Worm (Caenorhabditis elegans) whole organism, young adult: ENCODE measurements around the gene cka-2.

ENCODE experiments used
- B0035.1 ChIP-seq: sonication (generic microtip); optimal IDR thresholded peaks from 2 replicates; lab custom pipeline; 2016; ENCODE audit warnings: missing genetic modification characterization, mild to moderate bottlenecking, missing compliant biosample characterization, missing genotype, missing genetic modification reagents
- B0261.1 ChIP-seq: sonication (generic microtip); optimal IDR thresholded peaks from 2 replicates; lab custom pipeline; 2016; ENCODE audit warnings: mild to moderate bottlenecking, missing genetic modification characterization, moderate library complexity, missing compliant biosample characterization
- F22D6.2 ChIP-seq: sonication (generic microtip); optimal IDR thresholded peaks from 2 replicates; lab custom pipeline; 2016; ENCODE audit warnings: mild to moderate bottlenecking, missing genetic modification characterization, missing compliant biosample characterization
- F39B2.1 ChIP-seq: fragments of 200-800 bp; sonication (Bioruptor generic); IDR thresholded peaks from 2 replicates; pipeline ENCODE4 v1.3.6; 2022; ENCODE audit warnings: missing genetic modification reagents, missing genetic modification characterization, missing compliant biosample characterization
- F49E8.2 ChIP-seq: sonication (generic microtip); optimal IDR thresholded peaks from 3 replicates; lab custom pipeline; 2017; ENCODE audit warnings: missing genetic modification characterization, mild to moderate bottlenecking, missing compliant biosample characterization, antibody characterized with exemption, moderate library complexity; ENCODE audit not compliant: insufficient read depth
- F57C9.4 ChIP-seq: sonication (generic microtip); optimal IDR thresholded peaks from 2 replicates; lab custom pipeline; 2017; ENCODE audit warnings: mild to moderate bottlenecking, missing genetic modification characterization, missing compliant biosample characterization
- K12H6.12 ChIP-seq: fragments of 200-800 bp; sonication (Bioruptor generic); optimal IDR thresholded peaks from 2 replicates; lab custom pipeline; 2018; ENCODE audit warnings: mild to moderate bottlenecking, missing genetic modification characterization, missing compliant biosample characterization
- T07F8.4 ChIP-seq: sonication (generic microtip); optimal IDR thresholded peaks from 2 replicates; lab custom pipeline; 2016; ENCODE audit warnings: mild to moderate bottlenecking, missing genetic modification characterization, moderate library complexity, missing compliant biosample characterization
- T26A5.8 ChIP-seq: sonication (generic microtip); optimal IDR thresholded peaks from 2 replicates; lab custom pipeline; 2016; ENCODE audit warnings: missing genetic modification characterization, missing compliant biosample characterization
- Y79H2A.3 ChIP-seq: fragments of 200-800 bp; sonication (Bioruptor generic); conservative IDR thresholded peaks from 2 replicates; pipeline ENCODE4 v1.3.6; 2022; ENCODE audit warnings: missing genetic modification reagents, missing genetic modification characterization, missing compliant biosample characterization
- Y95B8A.8 ChIP-seq: fragments of 200-800 bp; sonication (Bioruptor generic); IDR thresholded peaks from 2 replicates; pipeline ENCODE4 v1.3.6; 2022; ENCODE audit warnings: missing genetic modification reagents, missing genetic modification characterization, missing compliant biosample characterization
- akir-1 ChIP-seq: fragments of 200-800 bp; sonication (Bioruptor generic); optimal IDR thresholded peaks from 2 replicates; lab custom pipeline; 2018; ENCODE audit warnings: mild to moderate bottlenecking, missing genetic modification characterization, moderate library complexity, missing compliant biosample characterization
- aptf-2 ChIP-seq: fragments of 200-800 bp; sonication (Bioruptor generic); conservative IDR thresholded peaks from 2 replicates; pipeline ENCODE4 v1.3.6; 2022; ENCODE audit warnings: missing genetic modification reagents, missing genetic modification characterization, missing compliant biosample characterization
- attf-6 ChIP-seq: fragments of 200-800 bp; sonication (Bioruptor generic); IDR thresholded peaks from 2 replicates; pipeline ENCODE4 v1.3.6; 2022; ENCODE audit warnings: missing genetic modification reagents, missing genetic modification characterization, missing compliant biosample characterization
- bed-2 ChIP-seq: fragments of 200-800 bp; sonication (Bioruptor generic); IDR thresholded peaks from 2 replicates; pipeline ENCODE4 v1.3.6; 2022; ENCODE audit warnings: missing genetic modification reagents, missing genetic modification characterization, missing compliant biosample characterization
- cebp-1 ChIP-seq, 2 experiments: fragments of 200-800 bp in 1 of 2; sonication (Bioruptor generic) in 1 of 2; sonication (generic microtip) in 1 of 2; IDR thresholded peaks in 1 of 2; optimal IDR thresholded peaks in 1 of 2; 2 replicates each; pipeline versions ENCODE4 v1.3.6 to Lab custom; 2017 to 2022; ENCODE audit warnings: missing compliant biosample characterization in 2 of 2, missing genetic modification characterization in 2 of 2, mild to moderate bottlenecking in 1 of 2, missing genetic modification reagents in 1 of 2, moderate library complexity in 1 of 2
- ceh-27 ChIP-seq: fragments of 200-800 bp; sonication (Bioruptor generic); optimal IDR thresholded peaks from 2 replicates; lab custom pipeline; 2018; ENCODE audit warnings: mild to moderate bottlenecking, missing genetic modification characterization, moderate library complexity, missing compliant biosample characterization
- dox-1 ChIP-seq: fragments of 200-800 bp; sonication (Bioruptor generic); IDR thresholded peaks from 2 replicates; pipeline ENCODE4 v1.3.6; 2022; ENCODE audit warnings: missing genetic modification reagents, missing genetic modification characterization, missing compliant biosample characterization
- dpl-1 ChIP-seq: fragments of 150-350 bp; optimal IDR thresholded peaks from 2 replicates; lab custom pipeline; 2014; ENCODE audit warnings: missing biosample characterization, missing genetic modification reagents, missing genetic modification characterization
- egrh-3 ChIP-seq: fragments of 200-800 bp; sonication (Bioruptor generic); IDR thresholded peaks from 2 replicates; pipeline ENCODE4 v1.3.6; 2022; ENCODE audit warnings: missing genetic modification reagents, missing genetic modification characterization, missing compliant biosample characterization
- ets-4 ChIP-seq: fragments of 200-800 bp; sonication (Bioruptor generic); optimal IDR thresholded peaks from 2 replicates; lab custom pipeline; 2018; ENCODE audit warnings: mild to moderate bottlenecking, missing genetic modification characterization, missing compliant biosample characterization
- hmg-1.2 ChIP-seq: fragments of 200-800 bp; sonication (Bioruptor generic); IDR thresholded peaks from 2 replicates; pipeline ENCODE4 v1.3.6; 2022; ENCODE audit warnings: missing genetic modification reagents, missing genetic modification characterization, missing compliant biosample characterization
- hmg-20 ChIP-seq: fragments of 200-800 bp; sonication (Bioruptor generic); IDR thresholded peaks from 2 replicates; pipeline ENCODE4 v1.3.6; 2022; ENCODE audit warnings: missing genetic modification reagents, missing genetic modification characterization, missing compliant biosample characterization
- lag-1 ChIP-seq: fragments of 200-800 bp; sonication (Bioruptor generic); IDR thresholded peaks from 2 replicates; pipeline ENCODE4 v1.3.6; 2022; ENCODE audit warnings: missing genetic modification reagents, missing genetic modification characterization, missing compliant biosample characterization
- lin-54 ChIP-seq: fragments of 200-800 bp; sonication (Bioruptor generic); optimal IDR thresholded peaks from 2 replicates; lab custom pipeline; 2018; ENCODE audit warnings: mild to moderate bottlenecking, missing genetic modification characterization, missing compliant biosample characterization
- lsy-27 ChIP-seq: sonication (generic microtip); optimal IDR thresholded peaks from 2 replicates; lab custom pipeline; 2017; ENCODE audit warnings: missing genetic modification characterization, mild to moderate bottlenecking, missing compliant biosample characterization, antibody characterized with exemption, missing genotype, borderline replicate concordance; ENCODE audit not compliant: insufficient read depth
- madf-10 ChIP-seq: sonication (generic microtip); optimal IDR thresholded peaks from 2 replicates; lab custom pipeline; 2016; ENCODE audit warnings: mild to moderate bottlenecking, missing genetic modification characterization, missing compliant biosample characterization
- nhr-80 ChIP-seq: sonication (generic microtip); optimal IDR thresholded peaks from 2 replicates; lab custom pipeline; 2016; ENCODE audit warnings: missing genetic modification characterization, missing compliant biosample characterization
- pha-4 ChIP-seq: fragments of 150-350 bp; sonication (generic microtip); optimal IDR thresholded peaks from 2 replicates; lab custom pipeline; 2014; ENCODE audit warnings: missing biosample characterization, missing genetic modification reagents, missing genetic modification characterization
- rcor-1 ChIP-seq: fragments of 200-800 bp; sonication (Bioruptor generic); IDR thresholded peaks from 2 replicates; pipeline ENCODE4 v1.3.6; 2022; ENCODE audit warnings: missing genetic modification reagents, missing genetic modification characterization, missing compliant biosample characterization
- rec-8 ChIP-seq, 2 experiments: sonication (generic microtip); optimal IDR thresholded peaks; 2 replicates each; lab custom pipeline; 2016; ENCODE audit warnings: mild to moderate bottlenecking in 2 of 2, missing genetic modification characterization in 2 of 2, missing genetic modification reagents in 2 of 2, missing genotype in 2 of 2, missing biosample characterization in 1 of 2, missing compliant biosample characterization in 1 of 2, moderate library complexity in 1 of 2
- unc-130 ChIP-seq: sonication (generic microtip); optimal IDR thresholded peaks from 2 replicates; lab custom pipeline; 2016; ENCODE audit warnings: missing genetic modification reagents, missing genetic modification characterization, missing compliant biosample characterization
- xnd-1 ChIP-seq: sonication (generic microtip); optimal IDR thresholded peaks from 2 replicates; lab custom pipeline; 2016; ENCODE audit warnings: missing genotype, missing genetic modification reagents, missing genetic modification characterization, missing compliant biosample characterization
- ztf-25 ChIP-seq: fragments of 200-800 bp; sonication (Bioruptor generic); IDR thresholded peaks from 2 replicates; pipeline ENCODE4 v1.3.6; 2022; ENCODE audit warnings: missing genetic modification reagents, missing genetic modification characterization, missing compliant biosample characterization

cka-2 gene

ce11 chrX:4284470-4284869 lies 1.5 kb upstream of the cka-2 start:
- TF ChIP-seq Y95B8A.8 (no peak), bed-2 (no peak), nhr-80 (tag; lab: Kevin White, UChicago) (peak; percentile 65)

- TF ChIP-seq F22D6.2 (no peak), dox-1 (GFP tag; lab: Robert Waterston, UW) (no peak), attf-6 (GFP tag; lab: Robert Waterston, UW) (no peak), rec-8 (tag; optimal IDR thresholded peaks at IDR 0.05; lab: Kevin White, UChicago) (no peak)
- TF ChIP-seq, all 124 proteins: peak for 0
Measured at ce11 chrX:4289805-4290204, 3.9 kb downstream of the cka-2 start.

ce11 chrX:4294957-4295356 lies 9.0 kb downstream of the cka-2 start:
- TF ChIP-seq B0261.1 (tag; lab: Kevin White, UChicago) (no peak), madf-10 (no peak), T07F8.4 (tag; lab: Kevin White, UChicago) (no peak), cebp-1 (GFP tag; IDR thresholded peaks at IDR 0.05; lab: Robert Waterston, UW) (peak; percentile 38; the same call in 1 of the 2 replicates), cebp-1 (tag; optimal IDR thresholded peaks at IDR 0.05; lab: Kevin White, UChicago) (peak; percentile 84), aptf-2 (GFP tag; lab: Robert Waterston, UW) (no peak), unc-130 (GFP tag; lab: Kevin White, UChicago) (no peak), dpl-1 (no peak), hmg-20 (no peak), F57C9.4 (tag; lab: Kevin White, UChicago) (no peak), lsy-27 (tag; lab: Kevin White, UChicago) (no peak), nhr-80 (tag; lab: Kevin White, UChicago) (peak; percentile 26), K12H6.12 (tag; lab: Kevin White, UChicago) (no peak), bed-2 (no peak), Y79H2A.3 (GFP tag; lab: Robert Waterston, UW) (no peak), egrh-3 (GFP tag; lab: Robert Waterston, UW) (peak; percentile 31; the same call in 1 of the 2 replicates), xnd-1 (tag; lab: Kevin White, UChicago) (no peak), F39B2.1 (GFP tag; lab: Robert Waterston, UW) (no peak), B0035.1 (tag; lab: Kevin White, UChicago) (no peak), hmg-1.2 (no peak)

ce11 chrX:4295917-4296316 lies 10.0 kb downstream of the cka-2 start:
- TF ChIP-seq egrh-3 (GFP tag; lab: Robert Waterston, UW) (no peak), T26A5.8 (tag; lab: Kevin White, UChicago) (no peak), F49E8.2 (tag; lab: Kevin White, UChicago) (no peak), F22D6.2 (no peak), lag-1 (GFP tag; lab: Robert Waterston, UW) (no peak), pha-4 (tag; lab: Kevin White, UChicago) (no peak), B0261.1 (tag; lab: Kevin White, UChicago) (no peak), rcor-1 (GFP tag; lab: Robert Waterston, UW) (no peak), lin-54 (GFP tag; lab: Kevin White, UChicago) (no peak), ztf-25 (GFP tag; lab: Robert Waterston, UW) (no peak)

ce11 chrX:4297452-4297851 lies 11.5 kb downstream of the cka-2 start, which contains the start of gene paf-2:
TSS of gene paf-2 (minus strand) at chrX:4297741.
- no peak for TF ChIP-seq akir-1
- TF ChIP-seq ets-4 (GFP tag; lab: Kevin White, UChicago): no peak
- peak; percentile 40 for TF ChIP-seq ceh-27
